Worm (Caenorhabditis elegans): ENCODE data around the gene hrg-10.

The hrg-10 gene

ce11 chrV:18967479-18968056 is 10.5 kb upstream of the hrg-10 start, which contains the start of gene Y39B6A.43 (continued):
- TF ChIP-seq eyg-1 (tag; optimal IDR thresholded peaks at IDR 0.05) (no peak), ztf-16 (tag; optimal IDR thresholded peaks at IDR 0.05) (peak; percentile 87), ceh-24 (tag; optimal IDR thresholded peaks at IDR 0.05) (no peak), C08G9.2 (tag; optimal IDR thresholded peaks at IDR 0.05) (peak; percentile 44), ama-1 (optimal IDR thresholded peaks at IDR 0.05) (no peak), ets-4 (tag; optimal IDR thresholded peaks at IDR 0.05) (peak; percentile 69), ahr-1 (tag; optimal IDR thresholded peaks at IDR 0.05) (no peak), unc-55 (GFP tag; optimal IDR thresholded peaks at IDR 0.05) (peak; percentile 25), nfya-1 (tag; optimal IDR thresholded peaks at IDR 0.05) (peak; percentile 89), madf-2 (tag; optimal IDR thresholded peaks at IDR 0.05) (peak; percentile 15), pat-9 (tag; optimal IDR thresholded peaks at IDR 0.05) (no peak), sdc-2 (tag; optimal IDR thresholded peaks at IDR 0.05) (no peak), lin-11 (tag; optimal IDR thresholded peaks at IDR 0.05) (no peak), lim-6 (tag; optimal IDR thresholded peaks at IDR 0.05) (no peak), tbx-7 (tag; optimal IDR thresholded peaks at IDR 0.05) (peak; percentile 13), gmeb-2 (tag; optimal IDR thresholded peaks at IDR 0.05) (no peak), elt-2 (tag; optimal IDR thresholded peaks at IDR 0.05) (peak; percentile 38)

ce11 chrV:18960072-18960471 is 3.0 kb upstream of the hrg-10 start, which contains the start of gene ztf-20:
Gene ztf-20, minus strand, starts transcription at chrV:18960172.
- no peak for TF ChIP-seq hlh-15 (tag; optimal IDR thresholded peaks at IDR 0.05)
- TF ChIP-seq che-1 (tag; optimal IDR thresholded peaks at IDR 0.05): no peak
- TF ChIP-seq mec-3 (tag; optimal IDR thresholded peaks at IDR 0.05; ENCODE audit: borderline replicate concordance): no peak
- no peak for TF ChIP-seq lin-11 (tag; optimal IDR thresholded peaks at IDR 0.05)
- TF ChIP-seq ceh-34 (tag; optimal IDR thresholded peaks at IDR 0.05): no peak
- no peak for TF ChIP-seq K02D7.2 (tag; optimal IDR thresholded peaks at IDR 0.05)
- no peak for TF ChIP-seq ceh-22 (tag; optimal IDR thresholded peaks at IDR 0.05)
- no peak for TF ChIP-seq hlh-8 (tag; optimal IDR thresholded peaks at IDR 0.05)
- TF ChIP-seq ceh-18 (tag; optimal IDR thresholded peaks at IDR 0.05): no peak
- TF ChIP-seq pat-9 (tag; optimal IDR thresholded peaks at IDR 0.05): no peak
- no peak for TF ChIP-seq fax-1 (tag; optimal IDR thresholded peaks at IDR 0.05)
- TF ChIP-seq unc-3 (GFP tag; conservative IDR thresholded peaks at IDR 0.05): no peak
- TF ChIP-seq unc-3 (tag; optimal IDR thresholded peaks at IDR 0.05): no peak
- no peak for TF ChIP-seq ets-4 (tag; optimal IDR thresholded peaks at IDR 0.05)
- no peak for TF ChIP-seq syd-9 (tag; optimal IDR thresholded peaks at IDR 0.05)
- no peak for TF ChIP-seq ceh-31 (tag; optimal IDR thresholded peaks at IDR 0.05)
- TF ChIP-seq dve-1 (tag; optimal IDR thresholded peaks at IDR 0.05): no peak
- TF ChIP-seq pros-1 (tag; optimal IDR thresholded peaks at IDR 0.05): no peak
- TF ChIP-seq ceh-9 (tag; optimal IDR thresholded peaks at IDR 0.05): no peak
- no peak for TF ChIP-seq gmeb-2 (tag; optimal IDR thresholded peaks at IDR 0.05)

ce11 chrV:18940826-18941225 is 16.3 kb downstream of the hrg-10 start:
- TF ChIP-seq ceh-48 (tag; optimal IDR thresholded peaks at IDR 0.05): peak; percentile 53

ce11 chrV:18940341-18940740 is 16.8 kb downstream of the hrg-10 start, which contains the start of gene Y80D3A.8:
Gene Y80D3A.8, plus strand, starts transcription at chrV:18940641.
- TF ChIP-seq tbx-7 (tag; optimal IDR thresholded peaks at IDR 0.05) (no peak), unc-55 (GFP tag; optimal IDR thresholded peaks at IDR 0.05) (no peak), mec-3 (tag; optimal IDR thresholded peaks at IDR 0.05; ENCODE audit: borderline replicate concordance) (no peak), pros-1 (tag; optimal IDR thresholded peaks at IDR 0.05) (no peak), Y22D7AL.16 (tag; optimal IDR thresholded peaks at IDR 0.05) (no peak), ceh-9 (tag; optimal IDR thresholded peaks at IDR 0.05) (no peak), ets-4 (tag; optimal IDR thresholded peaks at IDR 0.05) (no peak), ceh-18 (tag; optimal IDR thresholded peaks at IDR 0.05) (no peak)

- TF ChIP-seq zip-5 (tag; optimal IDR thresholded peaks at IDR 0.05) (no peak), ets-4 (tag; optimal IDR thresholded peaks at IDR 0.05) (no peak), ceh-2 (tag; optimal IDR thresholded peaks at IDR 0.05) (no peak), madf-2 (tag; optimal IDR thresholded peaks at IDR 0.05) (no peak), dmd-4 (tag; optimal IDR thresholded peaks at IDR 0.05; ENCODE audit: borderline replicate concordance) (no peak), nhr-232 (tag; optimal IDR thresholded peaks at IDR 0.05) (no peak), ceh-19 (GFP tag; optimal IDR thresholded peaks at IDR 0.05) (no peak), F13H6.1 (tag; optimal IDR thresholded peaks at IDR 0.05) (no peak), Y22D7AL.16 (tag; optimal IDR thresholded peaks at IDR 0.05) (no peak), hlh-30 (tag; optimal IDR thresholded peaks at IDR 0.05; ENCODE audit: insufficient read depth) (no peak), sdc-2 (tag; optimal IDR thresholded peaks at IDR 0.05) (no peak), lim-6 (tag; optimal IDR thresholded peaks at IDR 0.05) (no peak), ceh-6 (GFP tag; optimal IDR thresholded peaks at IDR 0.05) (no peak), ahr-1 (tag; optimal IDR thresholded peaks at IDR 0.05) (no peak), T23F11.4 (GFP tag; optimal IDR thresholded peaks at IDR 0.05) (no peak), odd-2 (tag; optimal IDR thresholded peaks at IDR 0.05) (no peak)
These were observed 19.5 kb downstream of the hrg-10 start for ce11 chrV:18937578-18937977.

All from whole organism, late embryonic.